Fruit fly (Drosophila melanogaster): Measurements from ENCODE around the gene snsl.

Gene snsl

DNA sequence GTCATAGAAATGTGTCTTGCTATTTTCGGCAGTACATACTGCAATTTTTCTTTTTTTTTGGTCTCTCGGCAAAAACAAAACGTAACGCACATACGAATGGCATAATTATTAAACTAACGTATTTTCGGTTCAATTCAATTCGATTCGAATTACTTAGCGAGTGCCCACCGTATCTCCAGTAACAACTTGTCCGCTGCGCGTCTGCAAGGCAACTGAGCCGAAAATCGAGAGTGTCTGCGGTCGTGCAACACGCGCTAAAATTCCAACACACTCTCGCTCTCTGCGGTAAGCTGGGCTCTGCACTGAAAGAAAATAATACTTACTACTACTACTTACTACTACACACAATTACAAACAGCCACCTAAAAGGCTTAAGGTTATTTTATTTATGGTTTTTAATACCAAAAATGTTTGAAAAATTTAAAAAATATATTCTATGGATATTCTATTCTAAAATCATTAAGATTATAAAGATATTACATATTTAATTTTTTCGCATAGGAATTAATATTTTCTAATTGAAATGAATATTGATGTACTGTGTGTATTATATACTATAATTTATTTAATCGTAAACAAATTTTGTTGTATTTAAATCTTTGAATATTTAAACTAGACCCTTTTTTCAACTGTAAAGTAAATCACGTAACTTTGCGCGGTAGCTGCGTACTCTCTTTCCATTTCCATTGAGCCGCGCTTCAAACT is at the start of gene snsl (continued):
- TF ChIP-seq tap (tag; optimal IDR thresholded peaks at IDR 0.05) = peak; percentile 64
- peak; percentile 41; the same call in 1 of the 3 replicates for TF ChIP-seq ase (GFP tag; IDR thresholded peaks at IDR 0.05)
- peak; percentile 47 for TF ChIP-seq Xbp1 (GFP tag; optimal IDR thresholded peaks at IDR 0.05)
- no peak for TF ChIP-seq CG31388 (GFP tag; optimal IDR thresholded peaks at IDR 0.05)
- TF ChIP-seq zfh1 (GFP tag; IDR thresholded peaks at IDR 0.05) = no peak
- no peak for TF ChIP-seq toy (GFP tag; IDR thresholded peaks at IDR 0.05)
- TF ChIP-seq Atf3 (GFP tag; optimal IDR thresholded peaks at IDR 0.05) = no peak
- no peak for TF ChIP-seq Neu2 (GFP tag; optimal IDR thresholded peaks at IDR 0.05; ENCODE audit: borderline replicate concordance)
- TF ChIP-seq Stat92E (GFP tag; optimal IDR thresholded peaks at IDR 0.05) = no peak
- no peak for TF ChIP-seq pfk (GFP tag; optimal IDR thresholded peaks at IDR 0.05)
- no peak for TF ChIP-seq Nf-YA (GFP tag; IDR thresholded peaks at IDR 0.05)
- TF ChIP-seq gsb-n (tag; optimal IDR thresholded peaks at IDR 0.05) = peak; percentile 42
- peak; percentile 87 for TF ChIP-seq CG8924 (tag; optimal IDR thresholded peaks at IDR 0.05)
- no peak for TF ChIP-seq H2.0 (GFP tag; IDR thresholded peaks at IDR 0.05)
- no peak for TF ChIP-seq NK7.1 (GFP tag; optimal IDR thresholded peaks at IDR 0.05)
- TF ChIP-seq MTF-1 (GFP tag; optimal IDR thresholded peaks at IDR 0.05; ENCODE audit: borderline replicate concordance) = no peak
- TF ChIP-seq Vsx1 (GFP tag; optimal IDR thresholded peaks at IDR 0.05) = no peak
- no peak for TF ChIP-seq CG10565 (GFP tag; optimal IDR thresholded peaks at IDR 0.05)
- peak; percentile 84 for TF ChIP-seq CG31441 (GFP tag; IDR thresholded peaks at IDR 0.05)
- no peak for TF ChIP-seq wek (GFP tag; optimal IDR thresholded peaks at IDR 0.05)
- TF ChIP-seq Opbp (GFP tag; IDR thresholded peaks at IDR 0.05; ENCODE audit: partially characterized antibody) = no peak
- peak; percentile 60 for TF ChIP-seq CG15601 (tag; optimal IDR thresholded peaks at IDR 0.05)
- no peak for TF ChIP-seq so (GFP tag; IDR thresholded peaks at IDR 0.05)
- peak; percentile 92 for TF ChIP-seq Ets65A (GFP tag)
- no peak for TF ChIP-seq Doc3 (GFP tag; IDR thresholded peaks at IDR 0.05; ENCODE audit: partially characterized antibody)
- peak; percentile 37; the same call in 1 of the 2 replicates for TF ChIP-seq CG32532 (GFP tag; IDR thresholded peaks at IDR 0.05)
- peak; percentile 81 for TF ChIP-seq Nf-YC (tag; optimal IDR thresholded peaks at IDR 0.05)
- no peak for TF ChIP-seq ro (GFP tag; IDR thresholded peaks at IDR 0.05)
- no peak for TF ChIP-seq TFAM (GFP tag; optimal IDR thresholded peaks at IDR 0.05)
- no peak for TF ChIP-seq crol (GFP tag; IDR thresholded peaks at IDR 0.05)
- peak; percentile 10 for TF ChIP-seq CG6854 (GFP tag; optimal IDR thresholded peaks at IDR 0.05)
- TF ChIP-seq bowl (GFP tag; IDR thresholded peaks at IDR 0.05) = no peak
- TF ChIP-seq Chrac-16 (GFP tag; optimal IDR thresholded peaks at IDR 0.05) = no peak
- peak; percentile 65 for TF ChIP-seq CG18619 (GFP tag; optimal IDR thresholded peaks at IDR 0.05)
- no peak for TF ChIP-seq bigmax (GFP tag; optimal IDR thresholded peaks at IDR 0.05)
- TF ChIP-seq CG3838 (GFP tag; optimal IDR thresholded peaks at IDR 0.05) = no peak
- no peak for TF ChIP-seq Ets97D (GFP tag; optimal IDR thresholded peaks at IDR 0.05)
- TF ChIP-seq CG15011 (GFP tag; optimal IDR thresholded peaks at IDR 0.05) = no peak
- peak; percentile 72 for TF ChIP-seq CG10267 (tag; optimal IDR thresholded peaks at IDR 0.05)
- TF ChIP-seq pros (GFP tag; optimal IDR thresholded peaks at IDR 0.05) = no peak
- no peak for TF ChIP-seq CG4404 (GFP tag; IDR thresholded peaks at IDR 0.05)
- no peak for TF ChIP-seq eve (GFP tag; optimal IDR thresholded peaks at IDR 0.05)
- peak; percentile 2 for TF ChIP-seq CG18476 (GFP tag; optimal IDR thresholded peaks at IDR 0.05)
- TF ChIP-seq CG10366 (GFP tag; IDR thresholded peaks at IDR 0.05) = peak; percentile 18; the same call in 1 of the 2 replicates
- TF ChIP-seq Atf6 (GFP tag; IDR thresholded peaks at IDR 0.05) = peak; percentile 54; the same call in 1 of the 2 replicates
- peak; percentile 65 for TF ChIP-seq CG10979 (tag; optimal IDR thresholded peaks at IDR 0.05)
- no peak for TF ChIP-seq psq (GFP tag; optimal IDR thresholded peaks at IDR 0.05)
- peak; percentile 21; the same call in 1 of the 2 replicates for TF ChIP-seq MBD-R2 (GFP tag; IDR thresholded peaks at IDR 0.05)
- TF ChIP-seq Lpt (GFP tag; optimal IDR thresholded peaks at IDR 0.05) = no peak
- TF ChIP-seq CG15269 (tag; optimal IDR thresholded peaks at IDR 0.05) = peak; percentile 85

Data from whole organism, embryonic.